Fruit fly (Drosophila melanogaster): ENCODE data around the gene CG11309.

Gene CG11309

DNA sequence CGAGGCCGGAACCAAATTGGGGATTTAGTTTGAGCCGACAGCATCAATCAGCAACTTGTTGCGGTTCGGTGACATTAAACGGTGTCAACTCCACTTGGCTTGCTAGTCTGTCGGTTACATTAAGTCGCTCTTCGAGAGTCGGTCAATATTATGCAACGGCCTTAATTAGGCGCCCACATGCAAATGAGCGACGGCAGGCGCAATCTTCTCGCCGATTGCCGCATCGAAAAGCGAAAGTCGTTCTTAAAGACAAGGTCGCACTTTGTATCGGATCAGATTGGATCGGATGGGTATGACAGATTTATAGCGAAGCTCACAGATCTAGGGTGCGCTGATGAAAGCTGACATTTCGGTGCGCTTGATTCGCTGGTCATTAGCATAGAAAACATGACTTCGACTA, 13.4 kb downstream of the CG11309 start:
- TF ChIP-seq psq (optimal IDR thresholded peaks at IDR 0.05) = no peak
- no peak for TF ChIP-seq Sin3A (optimal IDR thresholded peaks at IDR 0.05)

DNA sequence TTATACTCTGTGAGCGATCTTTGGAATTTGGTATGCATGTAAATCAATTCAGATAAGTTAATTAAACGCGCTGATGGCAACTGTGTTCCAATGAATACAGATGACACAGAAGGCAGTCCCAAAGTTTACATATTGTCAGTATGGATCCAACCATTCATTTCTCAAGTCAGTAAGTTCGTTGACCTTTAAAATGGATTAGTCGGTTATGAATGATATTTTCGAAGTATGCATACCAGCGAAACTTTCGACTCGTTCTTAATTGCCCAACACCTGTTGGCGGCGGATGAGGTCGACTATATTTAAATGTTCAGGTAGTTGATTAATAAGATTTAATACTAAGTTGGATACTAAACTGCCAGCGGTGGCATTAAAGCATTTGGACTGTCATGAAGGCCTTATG, 14.1 kb downstream of the CG11309 start:
- no peak for TF ChIP-seq psq (optimal IDR thresholded peaks at IDR 0.05)
- no peak for TF ChIP-seq h (optimal IDR thresholded peaks at IDR 0.05)
- TF ChIP-seq insv (optimal IDR thresholded peaks at IDR 0.05) = no peak
- TF ChIP-seq ttk (optimal IDR thresholded peaks at IDR 0.05) = no peak
- no peak for TF ChIP-seq Sin3A (optimal IDR thresholded peaks at IDR 0.05)
- TF ChIP-seq Myc (optimal IDR thresholded peaks at IDR 0.05) = no peak

DNA sequence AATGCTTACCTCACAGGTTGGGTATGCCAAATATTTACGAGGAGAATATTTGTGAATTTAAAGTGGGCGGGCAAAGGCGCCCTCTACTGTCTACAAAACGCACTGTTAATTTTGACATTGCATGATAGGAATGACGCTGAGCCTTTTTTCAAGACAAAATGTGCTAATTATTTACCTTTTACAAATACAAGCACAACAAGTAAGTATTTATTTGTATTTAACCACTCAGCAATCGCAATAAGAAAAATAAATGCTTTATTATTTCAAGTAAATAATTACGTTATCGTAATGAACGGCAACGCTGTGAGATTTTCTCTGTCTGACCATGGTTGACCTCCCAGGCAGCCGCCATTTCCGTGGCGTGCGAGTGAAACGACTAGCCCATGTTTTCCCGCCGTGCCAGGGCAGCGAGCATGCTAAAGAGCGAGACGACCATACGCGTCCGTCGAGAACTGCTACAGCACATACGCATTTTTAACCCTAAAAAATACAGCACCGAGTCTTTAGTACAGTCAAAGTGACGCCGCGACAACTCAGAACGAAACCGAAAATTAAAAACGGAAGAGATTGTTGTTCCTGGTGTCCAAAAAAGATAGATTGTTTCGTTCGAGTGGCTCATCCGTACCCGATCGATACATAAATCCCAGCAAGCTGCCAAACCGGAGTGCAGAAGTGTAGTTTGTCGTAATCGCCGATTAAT, 18.7 kb downstream of the CG11309 start, which contains the start of the genes CG12974 and pzg:
TSS of gene CG12974 (minus strand) at position 324 of the 700 bp plus-strand sequence.
TSS of gene pzg (plus strand) at position 461 of the 700 bp plus-strand sequence.
- TF ChIP-seq Myc (optimal IDR thresholded peaks at IDR 0.05) (no peak), Sin3A (optimal IDR thresholded peaks at IDR 0.05) (no peak), psq (optimal IDR thresholded peaks at IDR 0.05) (no peak), insv (optimal IDR thresholded peaks at IDR 0.05) (no peak), ttk (optimal IDR thresholded peaks at IDR 0.05) (no peak), h (optimal IDR thresholded peaks at IDR 0.05) (no peak)

DNA sequence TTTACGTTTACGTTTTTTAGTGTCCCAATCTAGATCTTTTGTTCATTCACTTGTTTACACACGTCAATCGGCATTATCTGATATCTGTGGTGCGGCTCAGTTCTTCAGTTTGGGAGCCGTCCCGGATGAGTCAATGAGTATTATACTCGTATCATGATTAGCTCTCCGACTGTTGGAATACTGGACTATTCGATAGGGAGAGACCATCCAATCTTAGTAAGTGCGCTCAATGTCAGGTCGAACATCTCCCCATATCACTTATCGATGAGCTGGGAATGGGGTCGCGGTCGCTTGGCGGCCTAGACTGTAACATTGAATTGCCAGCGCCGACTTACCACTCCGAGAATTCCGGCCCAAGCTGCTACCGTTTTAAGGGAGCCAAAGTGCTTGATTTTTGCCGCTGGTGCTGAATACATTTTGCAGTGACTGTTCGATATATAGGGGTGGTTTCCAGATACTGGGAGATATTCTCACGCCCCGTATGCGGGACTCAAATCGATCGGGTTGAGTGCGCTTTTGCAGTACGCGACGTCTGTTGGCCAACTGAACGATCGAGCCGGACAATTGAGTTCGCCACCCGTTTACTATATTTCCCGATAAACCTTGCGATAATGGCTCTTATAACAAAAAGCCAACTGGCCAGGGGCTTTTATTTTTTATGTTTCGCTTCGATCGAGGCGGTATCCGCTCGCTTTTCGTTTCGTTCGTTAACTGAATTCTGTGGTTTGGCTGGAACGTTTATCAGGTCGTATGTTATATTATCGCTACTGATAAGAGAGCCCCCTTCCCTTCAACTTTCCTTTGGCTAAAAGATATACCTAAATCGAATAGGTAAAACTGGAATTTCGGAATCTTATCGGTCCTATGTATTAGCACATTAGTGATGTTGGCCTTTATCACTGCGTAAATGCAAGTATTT, 19.5 kb downstream of the CG11309 start:
- no peak for TF ChIP-seq Myc (optimal IDR thresholded peaks at IDR 0.05)
- TF ChIP-seq insv (optimal IDR thresholded peaks at IDR 0.05) = no peak
- TF ChIP-seq h (optimal IDR thresholded peaks at IDR 0.05) = no peak
- TF ChIP-seq psq (optimal IDR thresholded peaks at IDR 0.05) = no peak
- TF ChIP-seq Sin3A (optimal IDR thresholded peaks at IDR 0.05) = no peak
- no peak for TF ChIP-seq ttk (optimal IDR thresholded peaks at IDR 0.05)

DNA sequence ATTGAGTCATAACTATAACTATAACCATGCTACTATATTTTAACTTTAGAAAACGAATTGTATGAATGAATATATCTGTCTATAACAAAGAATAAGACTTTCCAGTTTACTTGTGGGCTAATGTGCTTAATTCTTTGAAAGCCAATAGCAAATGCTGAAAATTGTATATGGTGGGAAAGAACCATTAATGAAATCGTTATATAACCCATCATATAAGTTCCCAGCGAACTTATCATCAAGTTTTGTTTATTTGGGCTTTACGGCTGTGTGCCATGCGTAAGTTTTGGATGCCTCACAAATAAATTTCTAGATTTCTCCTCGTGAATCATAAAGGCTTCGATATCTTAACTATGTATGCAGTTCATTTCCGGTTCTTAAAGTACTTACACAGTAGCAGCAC, 20.7 kb downstream of the CG11309 start:
- TF ChIP-seq psq (optimal IDR thresholded peaks at IDR 0.05) (no peak), Sin3A (optimal IDR thresholded peaks at IDR 0.05) (no peak), Myc (optimal IDR thresholded peaks at IDR 0.05) (no peak), insv (optimal IDR thresholded peaks at IDR 0.05) (no peak), h (optimal IDR thresholded peaks at IDR 0.05) (no peak), ttk (optimal IDR thresholded peaks at IDR 0.05) (no peak)

dm6 chr3L:21282741-21283140, 21.7 kb downstream of the CG11309 start:
- TF ChIP-seq insv (optimal IDR thresholded peaks at IDR 0.05) = no peak
- no peak for TF ChIP-seq ttk (optimal IDR thresholded peaks at IDR 0.05)
- TF ChIP-seq h (optimal IDR thresholded peaks at IDR 0.05) = no peak
- no peak for TF ChIP-seq psq (optimal IDR thresholded peaks at IDR 0.05)
- TF ChIP-seq Myc (optimal IDR thresholded peaks at IDR 0.05) = no peak

- no peak for TF ChIP-seq Sin3A (optimal IDR thresholded peaks at IDR 0.05)
- TF ChIP-seq h (optimal IDR thresholded peaks at IDR 0.05) = no peak
- TF ChIP-seq ttk (optimal IDR thresholded peaks at IDR 0.05) = no peak
- no peak for TF ChIP-seq Myc (optimal IDR thresholded peaks at IDR 0.05)
Measured at dm6 chr3L:21281706-21282105, 22.8 kb downstream of the CG11309 start.

- TF ChIP-seq psq (optimal IDR thresholded peaks at IDR 0.05) = no peak
- TF ChIP-seq Myc (optimal IDR thresholded peaks at IDR 0.05) = no peak
- no peak for TF ChIP-seq h (optimal IDR thresholded peaks at IDR 0.05)
- no peak for TF ChIP-seq insv (optimal IDR thresholded peaks at IDR 0.05)
- no peak for TF ChIP-seq ttk (optimal IDR thresholded peaks at IDR 0.05)
- TF ChIP-seq Sin3A (optimal IDR thresholded peaks at IDR 0.05) = no peak
Measured at dm6 chr3L:21280996-21281691, 23.3 kb downstream of the CG11309 start, which contains the start of gene ppl. TSS of gene ppl (minus strand) at chr3L:21281506.

- TF ChIP-seq ttk (optimal IDR thresholded peaks at IDR 0.05) (no peak), h (optimal IDR thresholded peaks at IDR 0.05) (no peak), Sin3A (optimal IDR thresholded peaks at IDR 0.05) (no peak), psq (optimal IDR thresholded peaks at IDR 0.05) (no peak), Myc (optimal IDR thresholded peaks at IDR 0.05) (no peak), insv (optimal IDR thresholded peaks at IDR 0.05) (no peak)
Measured at dm6 chr3L:21279876-21280566, 24.4 kb downstream of the CG11309 start, which contains the start of gene AcCoAS. TSS of gene AcCoAS (minus strand) at chr3L:21280243.

- TF ChIP-seq Sin3A (optimal IDR thresholded peaks at IDR 0.05) = no peak
- no peak for TF ChIP-seq ttk (optimal IDR thresholded peaks at IDR 0.05)
- no peak for TF ChIP-seq psq (optimal IDR thresholded peaks at IDR 0.05)
- no peak for TF ChIP-seq insv (optimal IDR thresholded peaks at IDR 0.05)
- no peak for TF ChIP-seq h (optimal IDR thresholded peaks at IDR 0.05)
- TF ChIP-seq Myc (optimal IDR thresholded peaks at IDR 0.05) = no peak
Measured at dm6 chr3L:21279168-21279567, 25.3 kb downstream of the CG11309 start.

dm6 chr3L:21277897-21278530, 26.4 kb downstream of the CG11309 start:
- no peak for TF ChIP-seq insv (optimal IDR thresholded peaks at IDR 0.05)
- no peak for TF ChIP-seq ttk (optimal IDR thresholded peaks at IDR 0.05)
- no peak for TF ChIP-seq psq (optimal IDR thresholded peaks at IDR 0.05)
- TF ChIP-seq h (optimal IDR thresholded peaks at IDR 0.05) = no peak
- no peak for TF ChIP-seq Myc (optimal IDR thresholded peaks at IDR 0.05)
- no peak for TF ChIP-seq Sin3A (optimal IDR thresholded peaks at IDR 0.05)
